Worm (Caenorhabditis elegans): ENCODE results near the gene Y57G11C.1147.

ce11 chrIV:14816288-14816687, 19.0 kb upstream of the Y57G11C.1147 start, which contains the start of gene Y57G11C.46:
- TF ChIP-seq cog-1 (tag; optimal IDR thresholded peaks at IDR 0.05) (no peak), ref-1 (GFP tag; conservative IDR thresholded peaks at IDR 0.05) (no peak)

Measured in whole organism, midembryonic.